Fruit fly (Drosophila melanogaster) whole organism, embryonic: ENCODE data around the gene CG15480.

Experiments
- Awh ChIP-seq: fragments of 200-800 bp; sonication (Bioruptor generic); IDR thresholded peaks from 2 replicates; pipeline ENCODE4, ENCODE4 v1.3.6; 2022; ENCODE audit warnings: missing biosample characterization, missing genetic modification characterization
- CG1024 ChIP-seq: fragments of 200-800 bp; sonication (Bioruptor generic); IDR thresholded peaks from 2 replicates; pipeline ENCODE4 v1.3.6; 2022; ENCODE audit warnings: missing biosample characterization, missing genetic modification characterization
- CG11398 ChIP-seq: fragments of 200-800 bp; sonication (Bioruptor generic); optimal IDR thresholded peaks from 2 replicates; lab custom pipeline; 2016; ENCODE audit warnings: missing biosample characterization, missing genetic modification characterization
- CG11456 ChIP-seq: fragments of 200-800 bp; sonication (Bioruptor generic); IDR thresholded peaks from 3 replicates; pipeline ENCODE4 v1.3.6; 2022; ENCODE audit warnings: missing biosample characterization, missing genetic modification characterization
- CG11723 ChIP-seq: fragments of 200-800 bp; sonication (Bioruptor generic); optimal IDR thresholded peaks from 2 replicates; lab custom pipeline; 2017; ENCODE audit warnings: missing biosample characterization, mild to moderate bottlenecking, missing genetic modification characterization
- CG1233 ChIP-seq: fragments of 200-800 bp; sonication (Bioruptor generic); optimal IDR thresholded peaks from 4 replicates; lab custom pipeline; 2018; ENCODE audit warnings: missing biosample characterization, mild to moderate bottlenecking, missing genetic modification characterization
- CG12769 ChIP-seq: fragments of 200-800 bp; sonication (Bioruptor generic); optimal IDR thresholded peaks from 2 replicates; lab custom pipeline; 2019; ENCODE audit warnings: missing biosample characterization, mild to moderate bottlenecking, missing genetic modification characterization, moderate library complexity
- CG16779 ChIP-seq: fragments of 200-800 bp; sonication (Bioruptor generic); IDR thresholded peaks from 2 replicates; pipeline ENCODE4 v1.3.6; 2022; ENCODE audit warnings: missing biosample characterization, missing genetic modification characterization
- CG2116 ChIP-seq: fragments of 200-800 bp; sonication (Bioruptor generic); optimal IDR thresholded peaks from 3 replicates; lab custom pipeline; 2018; ENCODE audit warnings: missing biosample characterization, mild to moderate bottlenecking, missing genetic modification characterization
- CG30020 ChIP-seq: fragments of 200-800 bp; optimal IDR thresholded peaks from 2 replicates; lab custom pipeline; 2019; ENCODE audit warnings: missing biosample characterization, mild to moderate bottlenecking, missing genetic modification characterization, moderate library complexity
- CG33557 ChIP-seq: fragments of 200-800 bp; sonication (Bioruptor generic); optimal IDR thresholded peaks from 2 replicates; lab custom pipeline; 2019; ENCODE audit warnings: missing biosample characterization, mild to moderate bottlenecking, missing genetic modification characterization, moderate library complexity
- CG4617 ChIP-seq: fragments of 200-800 bp; sonication (Bioruptor generic); optimal IDR thresholded peaks from 3 replicates; lab custom pipeline; 2016; ENCODE audit warnings: missing biosample characterization, missing genetic modification characterization, borderline replicate concordance
- CG4730 ChIP-seq: fragments of 200-800 bp; sonication (Bioruptor generic); IDR thresholded peaks from 2 replicates; pipeline ENCODE4 v1.3.6; 2022; ENCODE audit warnings: missing biosample characterization, missing genetic modification characterization
- CG6854 ChIP-seq: fragments of 200-800 bp; sonication (Bioruptor generic); optimal IDR thresholded peaks from 3 replicates; lab custom pipeline; 2017; ENCODE audit warnings: missing biosample characterization, mild to moderate bottlenecking, missing genetic modification characterization
- CG8924 ChIP-seq: fragments of 200-800 bp; optimal IDR thresholded peaks from 3 replicates; lab custom pipeline; 2019; ENCODE audit warnings: missing biosample characterization, mild to moderate bottlenecking, missing genetic modification characterization, moderate library complexity
- CHES-1-like ChIP-seq: fragments of 200-800 bp; sonication (Bioruptor generic); optimal IDR thresholded peaks from 2 replicates; lab custom pipeline; 2016; ENCODE audit warnings: missing biosample characterization, missing genetic modification characterization
- Dbx ChIP-seq: fragments of 200-800 bp; sonication (Bioruptor generic); IDR thresholded peaks from 3 replicates; pipeline ENCODE4 v1.3.6; 2022; ENCODE audit warnings: missing biosample characterization, missing genetic modification characterization
- Dek ChIP-seq: fragments of 200-800 bp; sonication (Bioruptor generic); optimal IDR thresholded peaks from 3 replicates; lab custom pipeline; 2019; ENCODE audit warnings: missing biosample characterization, mild to moderate bottlenecking, missing genetic modification characterization, moderate library complexity
- E2f2 ChIP-seq: fragments of 200-800 bp; sonication (Bioruptor generic); IDR thresholded peaks from 2 replicates; pipeline ENCODE4 v1.3.6; 2022; ENCODE audit warnings: missing biosample characterization, missing genetic modification characterization
- H2.0 ChIP-seq: fragments of 200-800 bp; sonication (Bioruptor generic); IDR thresholded peaks from 2 replicates; pipeline ENCODE4 v1.3.6; 2022; ENCODE audit warnings: missing biosample characterization, missing genetic modification characterization
- HLHmδ ChIP-seq: fragments of 200-800 bp; sonication (Bioruptor generic); optimal IDR thresholded peaks from 2 replicates; lab custom pipeline; 2018; ENCODE audit warnings: missing biosample characterization, mild to moderate bottlenecking, missing genetic modification characterization, moderate library complexity
- HmgZ ChIP-seq: fragments of 200-800 bp; sonication (Bioruptor generic); optimal IDR thresholded peaks from 2 replicates; lab custom pipeline; 2018; ENCODE audit warnings: missing biosample characterization, mild to moderate bottlenecking, missing genetic modification characterization
- Hr3 ChIP-seq: fragments of 200-800 bp; sonication (Bioruptor generic); optimal IDR thresholded peaks from 3 replicates; lab custom pipeline; 2016; ENCODE audit warnings: missing biosample characterization, missing genetic modification characterization
- Lpt ChIP-seq: fragments of >200 bp; optimal IDR thresholded peaks from 2 replicates; lab custom pipeline; 2018; ENCODE audit warnings: missing biosample characterization, missing genetic modification characterization
- Med ChIP-seq: fragments of 200-800 bp; sonication (Bioruptor generic); peaks from one replicate; lab custom pipeline; 2016; ENCODE audit warnings: missing biosample characterization, missing genetic modification characterization, mild to moderate bottlenecking, inconsistent platforms, moderate library complexity
- NFAT ChIP-seq: fragments of 200-800 bp; sonication (Bioruptor generic); IDR thresholded peaks from 2 replicates; pipeline ENCODE4 v1.3.6; 2022; ENCODE audit warnings: missing biosample characterization, missing genetic modification characterization
- Opbp ChIP-seq: fragments of 200-800 bp; sonication (Bioruptor generic); IDR thresholded peaks from 3 replicates; pipeline ENCODE4 v1.3.6; 2022; ENCODE audit warnings: missing biosample characterization, missing genetic modification characterization; ENCODE audit not compliant: partially characterized antibody
- Pdp1 ChIP-seq, 2 experiments: fragments of 200-800 bp; sonication (Bioruptor generic); optimal IDR thresholded peaks; 3 replicates each; lab custom pipeline; 2016; ENCODE audit warnings: missing biosample characterization in 2 of 2, missing genetic modification characterization in 2 of 2, mild to moderate bottlenecking in 1 of 2, moderate library complexity in 1 of 2
- Sin3A ChIP-seq: fragments of >200 bp; optimal IDR thresholded peaks from 2 replicates; lab custom pipeline; 2018
- ac ChIP-seq: fragments of 200-800 bp; sonication (Bioruptor generic); optimal IDR thresholded peaks from 3 replicates; lab custom pipeline; 2017; ENCODE audit warnings: missing biosample characterization, mild to moderate bottlenecking, missing genetic modification characterization
- chm ChIP-seq: fragments of 200-800 bp; sonication (Bioruptor generic); IDR thresholded peaks from 2 replicates; pipeline ENCODE4 v1.3.6; 2022; ENCODE audit warnings: missing biosample characterization, missing genetic modification characterization
- cwo ChIP-seq: fragments of 200-800 bp; sonication (Bioruptor generic); optimal IDR thresholded peaks from 3 replicates; lab custom pipeline; 2017; ENCODE audit warnings: missing biosample characterization, missing genetic modification characterization, mild to moderate bottlenecking, moderate library complexity, missing genetic modification reagents
- eyg ChIP-seq: fragments of 200-800 bp; sonication (Bioruptor generic); optimal IDR thresholded peaks from 3 replicates; lab custom pipeline; 2016; ENCODE audit warnings: missing biosample characterization, missing genetic modification characterization
- kay ChIP-seq: fragments of 200-800 bp; sonication (Bioruptor generic); optimal IDR thresholded peaks from 2 replicates; lab custom pipeline; 2016; ENCODE audit warnings: missing biosample characterization, missing genetic modification characterization
- kni ChIP-seq: fragments of 200-800 bp; sonication (Bioruptor generic); optimal IDR thresholded peaks from 3 replicates; lab custom pipeline; 2017; ENCODE audit warnings: mild to moderate bottlenecking, missing biosample characterization, missing genetic modification reagents, missing genetic modification characterization
- knrl ChIP-seq: fragments of 200-800 bp; sonication (Bioruptor generic); IDR thresholded peaks from 3 replicates; pipeline ENCODE4 v1.3.6; 2022; ENCODE audit warnings: missing biosample characterization, missing genetic modification characterization; ENCODE audit not compliant: partially characterized antibody
- nerfin-2 ChIP-seq: fragments of 200-800 bp; sonication (Bioruptor generic); IDR thresholded peaks from 2 replicates; pipeline ENCODE4 v1.3.6; 2022; ENCODE audit warnings: missing biosample characterization, missing genetic modification characterization; ENCODE audit not compliant: partially characterized antibody
- onecut ChIP-seq: fragments of 200-800 bp; sonication (Bioruptor generic); IDR thresholded peaks from 2 replicates; pipeline ENCODE4 v1.3.6; 2022; ENCODE audit warnings: missing biosample characterization, missing genetic modification characterization
- otp ChIP-seq: fragments of 200-800 bp; sonication (Bioruptor generic); IDR thresholded peaks from 3 replicates; pipeline ENCODE4, ENCODE4 v1.3.6; 2022; ENCODE audit warnings: missing biosample characterization, missing genetic modification characterization
- psq ChIP-seq: fragments of 200-800 bp; sonication (Bioruptor generic); optimal IDR thresholded peaks from 2 replicates; lab custom pipeline; 2017; ENCODE audit warnings: missing biosample characterization, missing genetic modification characterization
- rib ChIP-seq: fragments of 200-800 bp; sonication (Bioruptor generic); IDR thresholded peaks from 2 replicates; pipeline ENCODE4 v1.3.6; 2022; ENCODE audit warnings: missing biosample characterization, missing genetic modification characterization
- schlank ChIP-seq: fragments of 200-800 bp; sonication (Bioruptor generic); optimal IDR thresholded peaks from 2 replicates; lab custom pipeline; 2018; ENCODE audit warnings: missing biosample characterization, mild to moderate bottlenecking, missing genetic modification characterization
- sd ChIP-seq: fragments of 200-800 bp; sonication (Bioruptor generic); optimal IDR thresholded peaks from 3 replicates; lab custom pipeline; 2018; ENCODE audit warnings: missing biosample characterization, mild to moderate bottlenecking, missing genetic modification characterization, moderate library complexity
- slbo ChIP-seq: fragments of 200-800 bp; sonication (Bioruptor generic); IDR thresholded peaks from 2 replicates; pipeline ENCODE4 v1.3.6; 2022; ENCODE audit warnings: missing biosample characterization, missing genetic modification characterization
- trh ChIP-seq: fragments of 200-800 bp; sonication (Bioruptor generic); optimal IDR thresholded peaks from 2 replicates; lab custom pipeline; 2016; ENCODE audit warnings: missing biosample characterization, missing genetic modification characterization
- unpg ChIP-seq: fragments of 200-800 bp; sonication (Bioruptor generic); optimal IDR thresholded peaks from 3 replicates; lab custom pipeline; 2018; ENCODE audit warnings: missing biosample characterization, mild to moderate bottlenecking, missing genetic modification characterization, moderate library complexity
- vfl ChIP-seq: fragments of 200-800 bp; sonication (Bioruptor generic); optimal IDR thresholded peaks from 2 replicates; lab custom pipeline; 2016; ENCODE audit warnings: missing biosample characterization, missing genetic modification characterization

CG15480 gene

dm6 chr2L:13205256-13205655, 19.8 kb downstream of the CG15480 start (continued):
- TF ChIP-seq NFAT (GFP tag; lab: Robert Waterston, UW), result no peak
- peak; percentile 85 for TF ChIP-seq CG12769 (tag; lab: Kevin White, UChicago)
- peak; percentile 23 for TF ChIP-seq CG8924 (tag; lab: Kevin White, UChicago)
- TF ChIP-seq CG16779 (GFP tag; lab: Robert Waterston, UW), result no peak
- TF ChIP-seq rib (GFP tag; lab: Robert Waterston, UW), result 0 out of 2 replicates have a peak, but pooled peaks have one; percentile 20
- TF ChIP-seq HmgZ (tag; lab: Kevin White, UChicago), result peak; percentile 7
- TF ChIP-seq unpg (GFP tag; lab: Kevin White, UChicago), result peak; percentile 5
- peak; percentile 5 for TF ChIP-seq CG33557 (GFP tag; lab: Kevin White, UChicago)
- peak; percentile 29 for TF ChIP-seq CG1233 (GFP tag; lab: Kevin White, UChicago)
- peak; percentile 49; the same call in 1 of the 2 replicates for TF ChIP-seq Awh (GFP tag; lab: Robert Waterston, UW)
- peak; percentile 15; the same call in 1 of the 2 replicates for TF ChIP-seq slbo (GFP tag; lab: Robert Waterston, UW)
- peak; percentile 8 for TF ChIP-seq CHES-1-like (GFP tag; lab: Kevin White, UChicago)
- TF ChIP-seq Opbp, result no peak
- peak; percentile 60; the same call in 1 of the 3 replicates for TF ChIP-seq otp (GFP tag; lab: Robert Waterston, UW)
- TF ChIP-seq CG4730 (GFP tag; lab: Robert Waterston, UW), result 0 out of 2 replicates have a peak, but pooled peaks have one; percentile 24
- peak; percentile 83 for TF ChIP-seq kni (GFP tag; lab: Kevin White, UChicago)
- peak; percentile 30 for TF ChIP-seq CG11723
- no peak for TF ChIP-seq CG11456 (GFP tag; lab: Robert Waterston, UW)
- peak; percentile 53 for TF ChIP-seq CG11398 (GFP tag; lab: Kevin White, UChicago)
- TF ChIP-seq trh (GFP tag; lab: Kevin White, UChicago), result no peak

- TF ChIP-seq kay (GFP tag; lab: Kevin White, UChicago), result peak; percentile 40
- TF ChIP-seq CG6854 (GFP tag; lab: Kevin White, UChicago), result peak; percentile 13
- peak; percentile 13 for TF ChIP-seq cwo (GFP tag; lab: Kevin White, UChicago)
- no peak for TF ChIP-seq eyg (GFP tag; lab: Kevin White, UChicago)
- 0 out of 2 replicates have a peak, but pooled peaks have one; percentile 2 for TF ChIP-seq onecut
- TF ChIP-seq chm (GFP tag; lab: Robert Waterston, UW), result peak; percentile 51; the same call in 1 of the 2 replicates
- peak; percentile 60 for TF ChIP-seq sd (tag; lab: Kevin White, UChicago)
- TF ChIP-seq Hr3 (GFP tag; lab: Kevin White, UChicago), result no peak
- no peak for TF ChIP-seq psq
- no peak for TF ChIP-seq Dbx (GFP tag; lab: Robert Waterston, UW)
- peak in 1 of 2 experiments; percentile 76 for TF ChIP-seq Pdp1 (GFP tag; optimal IDR thresholded peaks at IDR 0.05; lab: Kevin White, UChicago)
- TF ChIP-seq Med (GFP tag; lab: Kevin White, UChicago), result peak; percentile 34
These were observed 20.9 kb downstream of the CG15480 start for dm6 chr2L:13204151-13204550.

dm6 chr2L:13203437-13204137, 21.5 kb downstream of the CG15480 start, which contains the start of gene Pect:
Pect (plus strand) TSS chr2L:13203762.
- TF ChIP-seq Lpt (no peak), CG8924 (tag; lab: Kevin White, UChicago) (peak; percentile 71), HLHmδ (GFP tag; lab: Kevin White, UChicago) (no peak), CG1024 (GFP tag; lab: Robert Waterston, UW) (no peak), schlank (tag; lab: Kevin White, UChicago) (peak; percentile 16), CG2116 (GFP tag; lab: Kevin White, UChicago) (no peak), CHES-1-like (GFP tag; lab: Kevin White, UChicago) (no peak), knrl (GFP tag; lab: Robert Waterston, UW) (0 out of 3 replicates have a peak, but pooled peaks have one; percentile 43), nerfin-2 (GFP tag; lab: Robert Waterston, UW) (no peak; the same call in 1 of the 2 replicates), CG4617 (GFP tag; lab: Kevin White, UChicago) (no peak), sd (tag; lab: Kevin White, UChicago) (no peak), Sin3A (peak; percentile 19), Dek (tag; lab: Kevin White, UChicago) (peak; percentile 58), H2.0 (GFP tag; lab: Robert Waterston, UW) (no peak), E2f2 (GFP tag; lab: Robert Waterston, UW) (0 out of 2 replicates have a peak, but pooled peaks have one; percentile 6), CG30020 (tag; lab: Kevin White, UChicago) (peak; percentile 16), vfl (GFP tag; lab: Kevin White, UChicago) (no peak), ac (GFP tag; lab: Kevin White, UChicago) (no peak)
